Fruit fly (Drosophila melanogaster) Kc167 (cell line): ENCODE measurements around the gene CG2200.

ENCODE experiments used
- Myc ChIP-seq: fragments of >200 bp; optimal IDR thresholded peaks from 2 replicates; lab custom pipeline; 2017; ENCODE audit warnings: missing external identifiers
- Sin3A ChIP-seq: fragments of >200 bp; optimal IDR thresholded peaks from 2 replicates; lab custom pipeline; 2018; ENCODE audit warnings: missing external identifiers
- h ChIP-seq: fragments of >200 bp; optimal IDR thresholded peaks from 3 replicates; lab custom pipeline; 2018; ENCODE audit warnings: missing external identifiers
- insv ChIP-seq: fragments of >200 bp; optimal IDR thresholded peaks from 3 replicates; lab custom pipeline; 2018; ENCODE audit warnings: missing external identifiers
- psq ChIP-seq: fragments of >200 bp; optimal IDR thresholded peaks from 2 replicates; lab custom pipeline; 2017; ENCODE audit warnings: missing external identifiers
- ttk ChIP-seq: sonication (Bioruptor generic); optimal IDR thresholded peaks from 2 replicates; lab custom pipeline; 2017; ENCODE audit warnings: missing external identifiers

DNA sequence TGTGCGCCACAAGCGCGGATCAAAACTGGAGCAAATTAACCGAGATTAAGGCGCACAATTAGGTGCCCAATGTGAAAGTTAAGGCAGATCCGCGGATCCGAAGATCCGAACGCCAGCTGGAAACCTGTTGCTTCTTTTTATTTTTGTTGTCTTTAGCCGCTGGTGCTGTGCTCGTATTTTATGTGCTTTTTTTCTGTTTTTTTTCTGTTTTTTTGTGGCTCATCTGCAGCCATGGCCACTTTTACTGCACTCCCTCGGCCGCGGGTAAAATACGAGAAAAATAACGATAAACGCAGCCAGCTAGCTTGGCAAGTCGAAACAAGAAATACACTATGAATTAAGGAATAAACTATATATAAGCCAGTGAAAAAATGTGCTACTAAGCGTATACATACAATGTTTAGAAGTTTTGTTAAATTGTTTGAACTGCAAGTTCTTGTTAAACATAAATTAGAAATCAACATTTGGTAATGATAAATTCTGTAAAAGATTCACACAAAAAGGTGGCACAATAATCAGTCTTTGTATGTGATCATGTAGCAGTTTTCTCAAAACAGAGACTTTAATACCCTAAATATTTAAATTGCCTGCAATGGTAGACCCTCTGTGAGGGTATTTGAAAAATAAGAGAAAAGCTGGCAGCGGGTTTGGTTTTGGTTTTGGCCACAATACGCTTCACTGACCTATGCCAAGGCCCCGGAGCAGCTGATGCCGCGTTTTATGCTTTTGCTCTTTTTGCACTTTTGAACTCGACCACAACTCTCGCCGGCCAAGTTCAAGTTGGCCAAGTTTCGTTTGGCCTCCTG lies 22.5 kb downstream of the CG2200 start:
- TF ChIP-seq psq (lab: Kevin White, UChicago): no peak
- TF ChIP-seq Myc: no peak
- TF ChIP-seq Sin3A (lab: Kevin White, UChicago): no peak
- TF ChIP-seq insv (lab: Kevin White, UChicago): no peak
- no peak for TF ChIP-seq ttk
- TF ChIP-seq h (lab: Kevin White, UChicago): no peak
